Worm (Caenorhabditis elegans): Measurements from ENCODE around the gene pck-1.

pck-1 gene

ce11 chrIII:63584-64316 lies 2.3 kb downstream of the pck-1 start (continued):
- TF ChIP-seq attf-3 (GFP tag; conservative IDR thresholded peaks at IDR 0.05) (no peak), cebp-2 (GFP tag; IDR thresholded peaks at IDR 0.05) (no peak), snpc-1.3 (tag; optimal IDR thresholded peaks at IDR 0.05; ENCODE audit: insufficient read depth) (no peak), nhr-179 (tag; optimal IDR thresholded peaks at IDR 0.05) (no peak), nfya-2 (GFP tag; IDR thresholded peaks at IDR 0.05) (no peak), nfyb-1 (GFP tag; IDR thresholded peaks at IDR 0.05) (no peak; the same call in 1 of the 2 replicates), ztf-28 (GFP tag; IDR thresholded peaks at IDR 0.05) (no peak), egl-44 (GFP tag; IDR thresholded peaks at IDR 0.05) (no peak), ztf-25 (GFP tag; IDR thresholded peaks at IDR 0.05) (0 out of 2 replicates have a peak, but pooled peaks have one; percentile 3), ztf-18 (tag; optimal IDR thresholded peaks at IDR 0.05) (no peak), K12H6.12 (tag; optimal IDR thresholded peaks at IDR 0.05) (no peak), lir-1 (GFP tag; conservative IDR thresholded peaks at IDR 0.05) (no peak), attf-6 (GFP tag; IDR thresholded peaks at IDR 0.05) (no peak), die-1 (tag; optimal IDR thresholded peaks at IDR 0.05) (no peak), aptf-3 (GFP tag; IDR thresholded peaks at IDR 0.05) (no peak), snpc-3.4 (tag; optimal IDR thresholded peaks at IDR 0.05) (no peak), unc-130 (GFP tag; optimal IDR thresholded peaks at IDR 0.05) (no peak), F52B5.7 (tag; optimal IDR thresholded peaks at IDR 0.05) (no peak), lin-35 (GFP tag; optimal IDR thresholded peaks at IDR 0.05) (no peak), let-607 (tag; optimal IDR thresholded peaks at IDR 0.05) (no peak), F49E8.2 (tag; optimal IDR thresholded peaks at IDR 0.05; ENCODE audit: insufficient read depth) (no peak), ceh-58 (GFP tag; IDR thresholded peaks at IDR 0.05) (no peak), ZK185.1 (tag; optimal IDR thresholded peaks at IDR 0.05; ENCODE audit: poor library complexity, severe bottlenecking) (no peak), hrde-1 (tag; optimal IDR thresholded peaks at IDR 0.05; ENCODE audit: borderline replicate concordance) (no peak), ama-1 (optimal IDR thresholded peaks at IDR 0.05) (no peak), ama-1 (GFP tag; optimal IDR thresholded peaks at IDR 0.05) (peak in 1 of 2 experiments; percentile 35), F55B11.4 (tag; optimal IDR thresholded peaks at IDR 0.05; ENCODE audit: borderline replicate concordance, insufficient read depth) (no peak), F33H1.4 (GFP tag; IDR thresholded peaks at IDR 0.05) (no peak), Y95B8A.8 (GFP tag; IDR thresholded peaks at IDR 0.05) (no peak), F10E7.11 (tag; optimal IDR thresholded peaks at IDR 0.05) (no peak), lsl-1 (GFP tag; optimal IDR thresholded peaks at IDR 0.05) (no peak), nhr-27 (tag; optimal IDR thresholded peaks at IDR 0.05) (no peak), Y53F4B.3 (GFP tag; IDR thresholded peaks at IDR 0.05) (no peak), lin-26 (GFP tag; IDR thresholded peaks at IDR 0.05) (peak; percentile 1), bed-1 (GFP tag; IDR thresholded peaks at IDR 0.05) (no peak), efl-1 (GFP tag; optimal IDR thresholded peaks at IDR 0.05) (no peak), mcd-1 (GFP tag; IDR thresholded peaks at IDR 0.05) (peak; percentile 36; the same call in 1 of the 2 replicates), dox-1 (GFP tag; IDR thresholded peaks at IDR 0.05) (peak; percentile 69), rec-8 (tag; optimal IDR thresholded peaks at IDR 0.05) (no peak), B0336.3 (GFP tag; IDR thresholded peaks at IDR 0.05) (no peak), athp-1 (tag; optimal IDR thresholded peaks at IDR 0.05) (peak; percentile 18), Y56A3A.18 (GFP tag; IDR thresholded peaks at IDR 0.05) (no peak), F57A8.1 (GFP tag; optimal IDR thresholded peaks at IDR 0.05) (no peak), F57C9.4 (tag; optimal IDR thresholded peaks at IDR 0.05) (no peak), D2030.7 (GFP tag; IDR thresholded peaks at IDR 0.05) (no peak), hlh-12 (tag; optimal IDR thresholded peaks at IDR 0.05) (no peak), snpc-1.1 (tag; optimal IDR thresholded peaks at IDR 0.05; ENCODE audit: insufficient read depth) (no peak)
